Fruit fly (Drosophila melanogaster) Kc167 (cell line): ENCODE results near the gene net.

Experiments
- Myc ChIP-seq: fragments of >200 bp; optimal IDR thresholded peaks from 2 replicates; lab custom pipeline; 2017; ENCODE audit warnings: missing external identifiers
- Sin3A ChIP-seq: fragments of >200 bp; optimal IDR thresholded peaks from 2 replicates; lab custom pipeline; 2018; ENCODE audit warnings: missing external identifiers
- h ChIP-seq: fragments of >200 bp; optimal IDR thresholded peaks from 3 replicates; lab custom pipeline; 2018; ENCODE audit warnings: missing external identifiers
- insv ChIP-seq: fragments of >200 bp; optimal IDR thresholded peaks from 3 replicates; lab custom pipeline; 2018; ENCODE audit warnings: missing external identifiers
- psq ChIP-seq: fragments of >200 bp; optimal IDR thresholded peaks from 2 replicates; lab custom pipeline; 2017; ENCODE audit warnings: missing external identifiers
- ttk ChIP-seq: sonication (Bioruptor generic); optimal IDR thresholded peaks from 2 replicates; lab custom pipeline; 2017; ENCODE audit warnings: missing external identifiers

The net gene

DNA sequence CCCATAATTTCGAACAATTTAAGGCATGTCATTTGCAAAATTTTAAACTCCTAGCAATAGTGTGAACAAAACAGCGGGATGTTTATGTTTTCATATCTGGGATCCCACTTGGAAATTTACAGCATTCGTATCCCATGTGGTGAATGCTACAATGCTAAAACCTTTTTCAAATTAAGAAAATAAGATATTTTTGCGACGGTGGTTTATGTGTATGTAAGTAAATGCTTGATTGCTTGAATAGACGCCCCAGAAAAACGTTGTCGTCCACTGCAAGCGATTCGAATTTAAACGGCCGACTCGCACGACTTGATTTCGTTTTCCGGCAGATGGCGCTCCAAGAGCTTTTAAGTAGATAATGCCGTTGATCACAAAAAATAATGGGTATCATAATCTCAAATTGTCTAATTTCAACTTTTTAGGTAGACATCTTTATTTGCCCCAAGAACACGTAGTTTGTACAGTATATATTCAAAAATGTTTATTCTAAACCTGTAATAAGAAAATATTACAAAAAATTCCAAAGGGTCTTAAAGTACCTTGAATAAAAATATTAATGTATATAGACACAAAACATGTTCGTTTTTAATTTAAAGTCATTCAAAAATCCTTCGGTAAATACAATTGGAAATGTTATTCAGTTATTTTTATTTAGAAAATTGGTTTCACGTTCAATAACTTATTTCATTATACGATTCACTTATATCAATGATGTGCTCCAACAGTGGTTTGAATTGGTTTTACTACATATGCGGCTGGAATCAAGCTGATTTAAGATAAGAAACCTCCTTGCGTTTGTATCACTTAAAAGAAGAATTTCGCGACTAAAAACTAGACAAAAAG is 35.2 kb upstream of the net start:
- TF ChIP-seq Sin3A (lab: Kevin White, UChicago) (no peak), psq (lab: Kevin White, UChicago) (no peak), h (lab: Kevin White, UChicago) (no peak), ttk (lab: Kevin White, UChicago) (no peak), insv (no peak), Myc (lab: Kevin White, UChicago) (no peak)

dm6 chr2L:121456-121831 is 34.3 kb upstream of the net start, which contains the start of gene CG4822:
Gene CG4822 (minus strand): TSS chr2L:121754.
- TF ChIP-seq Sin3A (lab: Kevin White, UChicago), result no peak
- TF ChIP-seq Myc (lab: Kevin White, UChicago), result no peak
- no peak for TF ChIP-seq psq (lab: Kevin White, UChicago)
- TF ChIP-seq insv, result no peak
- no peak for TF ChIP-seq ttk (lab: Kevin White, UChicago)
- TF ChIP-seq h (lab: Kevin White, UChicago), result no peak

- TF ChIP-seq h (lab: Kevin White, UChicago) (no peak), ttk (lab: Kevin White, UChicago) (no peak), psq (lab: Kevin White, UChicago) (no peak), insv (no peak), Myc (lab: Kevin White, UChicago) (no peak), Sin3A (lab: Kevin White, UChicago) (no peak)
These were observed 33.6 kb upstream of the net start for dm6 chr2L:120492-121455.

- TF ChIP-seq psq (lab: Kevin White, UChicago) (no peak), Sin3A (lab: Kevin White, UChicago) (no peak), Myc (lab: Kevin White, UChicago) (no peak), h (lab: Kevin White, UChicago) (no peak), ttk (lab: Kevin White, UChicago) (no peak), insv (no peak)
These were observed 30.6 kb upstream of the net start for dm6 chr2L:117750-118149.

DNA sequence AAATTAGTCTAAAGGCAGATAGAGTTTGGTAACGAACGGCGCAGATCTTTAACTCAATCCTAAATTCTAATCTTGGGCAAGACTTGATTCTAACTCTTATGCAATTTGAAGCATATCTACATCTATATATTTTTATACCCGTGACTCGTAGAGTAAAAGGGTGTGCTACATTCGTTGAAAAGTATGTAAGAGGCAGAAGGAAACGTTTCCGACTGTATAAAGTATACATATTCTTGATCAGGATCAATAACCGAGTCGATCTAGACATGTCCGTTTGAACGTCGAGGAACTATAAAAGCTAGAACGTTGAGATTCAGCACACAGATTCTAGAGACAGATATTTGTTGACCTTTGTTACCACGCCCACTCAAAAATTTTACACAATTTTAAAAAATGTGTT is 29.2 kb upstream of the net start, which contains the start of gene CG13694:
Gene CG13694, minus strand, starts transcription at position 101 of the 400 bp plus-strand sequence.
- no peak for TF ChIP-seq Sin3A (lab: Kevin White, UChicago)
- TF ChIP-seq insv, result no peak
- TF ChIP-seq ttk (lab: Kevin White, UChicago), result no peak
- no peak for TF ChIP-seq h (lab: Kevin White, UChicago)

- TF ChIP-seq Sin3A (lab: Kevin White, UChicago), result no peak
These were observed 27.2 kb upstream of the net start, which contains the start of gene ND-15 for dm6 chr2L:114429-114828. Gene ND-15 (plus strand): TSS chr2L:114726.

- TF ChIP-seq ttk (lab: Kevin White, UChicago) (no peak), h (lab: Kevin White, UChicago) (no peak), psq (lab: Kevin White, UChicago) (no peak), insv (no peak), Myc (lab: Kevin White, UChicago) (no peak), Sin3A (lab: Kevin White, UChicago) (no peak)
These were observed 22.9 kb upstream of the net start for dm6 chr2L:110046-110445.

DNA sequence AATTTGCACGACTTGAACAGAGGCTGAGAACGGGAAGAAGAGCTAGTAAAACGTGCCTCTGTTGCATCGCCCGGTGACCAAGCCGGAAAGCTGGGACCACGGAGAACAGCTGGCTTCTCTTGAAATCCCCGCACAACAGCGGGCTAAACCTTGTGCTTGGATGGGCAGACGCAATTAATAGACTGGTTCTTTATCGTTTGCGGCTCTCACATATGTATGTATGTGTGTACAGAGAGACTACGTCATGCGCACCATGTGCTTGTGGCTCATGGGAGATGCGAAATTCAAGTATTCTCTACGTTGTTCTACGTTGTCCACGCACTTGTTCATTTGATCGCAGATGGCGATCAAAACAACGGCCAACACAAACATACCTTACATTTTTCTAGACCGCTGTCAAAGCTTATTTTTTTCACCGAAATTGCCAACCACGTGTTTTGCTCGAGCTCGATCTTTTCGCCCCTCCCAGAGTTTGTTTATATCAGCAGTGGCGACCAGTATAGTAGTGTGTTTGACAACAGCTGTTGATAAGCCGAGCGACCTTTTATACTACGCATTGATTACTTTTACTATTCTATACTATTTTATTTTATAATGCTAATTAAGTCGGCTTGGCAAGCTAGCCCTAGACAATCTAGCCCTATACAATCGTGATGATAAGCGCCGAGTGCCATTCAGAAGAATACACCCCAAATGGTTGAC is 22.1 kb upstream of the net start:
- no peak for TF ChIP-seq Sin3A (lab: Kevin White, UChicago)
- no peak for TF ChIP-seq h (lab: Kevin White, UChicago)
- TF ChIP-seq psq (lab: Kevin White, UChicago), result no peak
- no peak for TF ChIP-seq Myc (lab: Kevin White, UChicago)
- no peak for TF ChIP-seq ttk (lab: Kevin White, UChicago)
- no peak for TF ChIP-seq insv

- no peak for TF ChIP-seq Sin3A (lab: Kevin White, UChicago)
- no peak for TF ChIP-seq insv
- no peak for TF ChIP-seq Myc (lab: Kevin White, UChicago)
- TF ChIP-seq psq (lab: Kevin White, UChicago), result no peak
- TF ChIP-seq ttk (lab: Kevin White, UChicago), result no peak
- TF ChIP-seq h (lab: Kevin White, UChicago), result no peak
These were observed 20.6 kb upstream of the net start for dm6 chr2L:107476-108436.

DNA sequence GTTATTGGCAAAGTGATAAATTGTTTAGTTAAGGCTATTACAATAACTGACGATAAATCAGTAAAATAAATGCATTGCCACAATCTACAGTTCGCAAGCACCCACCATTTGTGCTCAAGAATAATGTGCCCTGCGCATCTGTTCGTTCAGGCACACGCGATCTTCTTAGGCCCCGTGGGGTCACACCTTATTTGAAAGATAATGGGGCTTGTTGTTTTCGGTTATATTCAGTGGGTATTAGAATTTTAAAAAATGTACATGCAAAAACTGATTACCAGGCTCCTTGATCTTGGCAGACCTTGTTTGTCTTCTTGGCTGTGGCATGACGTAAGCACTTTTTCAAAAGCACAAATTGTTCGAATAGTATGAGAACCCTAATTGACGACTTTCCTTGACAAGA is 19.8 kb upstream of the net start:
- no peak for TF ChIP-seq Sin3A (lab: Kevin White, UChicago)
- TF ChIP-seq ttk (lab: Kevin White, UChicago), result no peak
- no peak for TF ChIP-seq Myc (lab: Kevin White, UChicago)
- TF ChIP-seq psq (lab: Kevin White, UChicago), result no peak
- no peak for TF ChIP-seq h (lab: Kevin White, UChicago)
- TF ChIP-seq insv, result no peak
